Fruit fly (Drosophila melanogaster) whole organism, embryonic: ENCODE results near the gene nAChRbeta1.
A peak's percentile ranks its signal among the peaks of the same experiment; 100 is the strongest.

ENCODE experiments used
- Abd-B ChIP-seq: fragments of 200-800 bp; sonication (Bioruptor generic); optimal IDR thresholded peaks from 2 replicates; lab custom pipeline; 2018; ENCODE audit warnings: missing biosample characterization, mild to moderate bottlenecking, missing genetic modification characterization, moderate library complexity
- B-H1 ChIP-seq: fragments of 200-800 bp; sonication (Bioruptor generic); IDR thresholded peaks from 3 replicates; pipeline ENCODE4 v1.3.6; 2022; ENCODE audit warnings: missing biosample characterization, missing genetic modification characterization
- B-H2 ChIP-seq: fragments of 200-800 bp; sonication (Bioruptor generic); optimal IDR thresholded peaks from 2 replicates; lab custom pipeline; 2018; ENCODE audit warnings: missing biosample characterization, mild to moderate bottlenecking, missing genetic modification characterization
- CG10462 ChIP-seq: fragments of 200-800 bp; sonication (Bioruptor generic); optimal IDR thresholded peaks from 2 replicates; lab custom pipeline; 2016; ENCODE audit warnings: missing biosample characterization, missing genetic modification characterization
- CG10543 ChIP-seq: fragments of 200-800 bp; sonication (Bioruptor generic); optimal IDR thresholded peaks from 3 replicates; lab custom pipeline; 2017; ENCODE audit warnings: missing biosample characterization, mild to moderate bottlenecking, missing genetic modification characterization, moderate library complexity
- CG11560 ChIP-seq: fragments of 200-800 bp; sonication (Bioruptor generic); IDR thresholded peaks from 3 replicates; pipeline ENCODE4 v1.3.6; 2022; ENCODE audit warnings: missing biosample characterization, missing genetic modification characterization
- CG17186 ChIP-seq: fragments of 200-800 bp; sonication (Bioruptor generic); optimal IDR thresholded peaks from 3 replicates; lab custom pipeline; 2017; ENCODE audit warnings: missing biosample characterization, missing genetic modification reagents, missing genetic modification characterization
- CG17568 ChIP-seq: fragments of 200-800 bp; sonication (Bioruptor generic); optimal IDR thresholded peaks from 2 replicates; lab custom pipeline; 2018; ENCODE audit warnings: missing biosample characterization, mild to moderate bottlenecking, missing genetic modification characterization, moderate library complexity
- CG17612 ChIP-seq: fragments of 200-800 bp; sonication (Bioruptor generic); IDR thresholded peaks from 2 replicates; pipeline ENCODE4 v1.3.6; 2022; ENCODE audit warnings: missing biosample characterization, missing genetic modification characterization
- CG17829 ChIP-seq: fragments of 200-800 bp; optimal IDR thresholded peaks from 2 replicates; lab custom pipeline; 2019; ENCODE audit warnings: missing biosample characterization, mild to moderate bottlenecking, missing genetic modification characterization, moderate library complexity
- CG18262 ChIP-seq: fragments of 200-800 bp; optimal IDR thresholded peaks from 3 replicates; lab custom pipeline; 2019; ENCODE audit warnings: missing biosample characterization, mild to moderate bottlenecking, missing genetic modification characterization, moderate library complexity
- CG2202 ChIP-seq: fragments of 200-800 bp; sonication (Bioruptor generic); optimal IDR thresholded peaks from 2 replicates; lab custom pipeline; 2018; ENCODE audit warnings: missing biosample characterization, mild to moderate bottlenecking, missing genetic modification characterization
- CG30020 ChIP-seq: fragments of 200-800 bp; optimal IDR thresholded peaks from 2 replicates; lab custom pipeline; 2019; ENCODE audit warnings: missing biosample characterization, mild to moderate bottlenecking, missing genetic modification characterization, moderate library complexity
- CG32772 ChIP-seq: fragments of 200-800 bp; sonication (Bioruptor generic); IDR thresholded peaks from 2 replicates; pipeline ENCODE4 v1.3.6; 2022; ENCODE audit warnings: missing biosample characterization, missing genetic modification characterization
- CG3838 ChIP-seq: fragments of 200-800 bp; sonication (Bioruptor generic); optimal IDR thresholded peaks from 3 replicates; lab custom pipeline; 2016; ENCODE audit warnings: missing biosample characterization, missing genetic modification characterization
- CG3847 ChIP-seq: fragments of 200-800 bp; sonication (Bioruptor generic); IDR thresholded peaks from 2 replicates; pipeline ENCODE4 v1.3.6; 2022; ENCODE audit warnings: missing biosample characterization, missing genetic modification characterization
- CG4328 ChIP-seq: fragments of 200-800 bp; sonication (Bioruptor generic); optimal IDR thresholded peaks from 3 replicates; lab custom pipeline; 2017; ENCODE audit warnings: missing biosample characterization, missing genetic modification reagents, missing genetic modification characterization
- CG4707 ChIP-seq: fragments of 200-800 bp; sonication (Bioruptor generic); optimal IDR thresholded peaks from 2 replicates; lab custom pipeline; 2018; ENCODE audit warnings: missing biosample characterization, mild to moderate bottlenecking, missing genetic modification characterization, moderate library complexity
- CG6791 ChIP-seq: fragments of 200-800 bp; sonication (Bioruptor generic); IDR thresholded peaks from 3 replicates; pipeline ENCODE4 v1.3.6; 2022; ENCODE audit warnings: missing biosample characterization, missing genetic modification characterization; ENCODE audit not compliant: partially characterized antibody
- CG8281 ChIP-seq: fragments of 200-800 bp; sonication (Bioruptor generic); optimal IDR thresholded peaks from 2 replicates; lab custom pipeline; 2018; ENCODE audit warnings: missing biosample characterization, mild to moderate bottlenecking, missing genetic modification characterization, moderate library complexity
- CoRest ChIP-seq: fragments of 200-800 bp; sonication (Bioruptor generic); optimal IDR thresholded peaks from 3 replicates; lab custom pipeline; 2018; ENCODE audit warnings: missing biosample characterization, mild to moderate bottlenecking, missing genetic modification characterization, moderate library complexity
- Dll ChIP-seq: fragments of 200-800 bp; sonication (Bioruptor generic); IDR thresholded peaks from 4 replicates; pipeline ENCODE4 v1.3.6; 2022; ENCODE audit warnings: missing biosample characterization, missing genetic modification characterization; ENCODE audit not compliant: partially characterized antibody
- Doc3 ChIP-seq: fragments of 200-800 bp; sonication (Bioruptor generic); IDR thresholded peaks from 3 replicates; pipeline ENCODE4 v1.3.6; 2022; ENCODE audit warnings: missing biosample characterization, missing genetic modification characterization; ENCODE audit not compliant: partially characterized antibody
- Fer1 ChIP-seq: fragments of 200-800 bp; sonication (Bioruptor generic); optimal IDR thresholded peaks from 2 replicates; lab custom pipeline; 2017; ENCODE audit warnings: missing biosample characterization, mild to moderate bottlenecking, missing genetic modification characterization
- HHEX ChIP-seq: fragments of 200-800 bp; sonication (Bioruptor generic); optimal IDR thresholded peaks from 3 replicates; lab custom pipeline; 2017; ENCODE audit warnings: missing biosample characterization, mild to moderate bottlenecking, missing genetic modification characterization, missing genetic modification reagents
- Hand ChIP-seq: fragments of 200-800 bp; sonication (Bioruptor generic); optimal IDR thresholded peaks from 2 replicates; lab custom pipeline; 2017; ENCODE audit warnings: mild to moderate bottlenecking, missing biosample characterization, missing genetic modification reagents, missing genetic modification characterization
- Kr ChIP-seq: fragments of 200-800 bp; sonication (Bioruptor generic); optimal IDR thresholded peaks from 2 replicates; lab custom pipeline; 2017; ENCODE audit warnings: missing biosample characterization, mild to moderate bottlenecking, missing genetic modification characterization
- NK7.1 ChIP-seq: fragments of 200-800 bp; sonication (Bioruptor generic); optimal IDR thresholded peaks from 3 replicates; lab custom pipeline; 2016; ENCODE audit warnings: missing biosample characterization, missing genetic modification characterization
- Nf-YA ChIP-seq: fragments of 200-800 bp; sonication (Bioruptor generic); IDR thresholded peaks from 2 replicates; pipeline ENCODE4 v1.3.6; 2022; ENCODE audit warnings: missing biosample characterization, missing genetic modification characterization
- Nf-YB ChIP-seq: fragments of 200-800 bp; sonication (Bioruptor generic); optimal IDR thresholded peaks from 3 replicates; lab custom pipeline; 2019; ENCODE audit warnings: missing biosample characterization, mild to moderate bottlenecking, missing genetic modification characterization, moderate library complexity
- PHDP ChIP-seq: fragments of 200-800 bp; sonication (Bioruptor generic); optimal IDR thresholded peaks from 3 replicates; lab custom pipeline; 2018; ENCODE audit warnings: missing biosample characterization, mild to moderate bottlenecking, missing genetic modification characterization, moderate library complexity
- Rfx ChIP-seq: fragments of 200-800 bp; sonication (Bioruptor generic); IDR thresholded peaks from 2 replicates; pipeline ENCODE4 v1.3.6; 2022; ENCODE audit warnings: missing biosample characterization, missing genetic modification characterization
- ase ChIP-seq: fragments of 200-800 bp; sonication (Bioruptor generic); IDR thresholded peaks from 3 replicates; pipeline ENCODE4 v1.3.6; 2022; ENCODE audit warnings: missing biosample characterization, missing genetic modification characterization
- chinmo ChIP-seq: fragments of 200-800 bp; sonication (Bioruptor generic); IDR thresholded peaks from 4 replicates; pipeline ENCODE4 v1.3.6; 2022; ENCODE audit warnings: missing biosample characterization, missing genetic modification characterization; ENCODE audit not compliant: partially characterized antibody
- disco-r ChIP-seq: fragments of 200-800 bp; sonication (Bioruptor generic); optimal IDR thresholded peaks from 2 replicates; lab custom pipeline; 2016; ENCODE audit warnings: missing biosample characterization, missing genetic modification characterization
- dysf ChIP-seq: fragments of 200-800 bp; sonication (Bioruptor generic); IDR thresholded peaks from 3 replicates; pipeline ENCODE4 v1.3.6; 2022; ENCODE audit warnings: missing biosample characterization, missing genetic modification characterization
- en ChIP-seq: fragments of 200-800 bp; sonication (Bioruptor generic); optimal IDR thresholded peaks from 2 replicates; lab custom pipeline; 2016; ENCODE audit warnings: missing biosample characterization, missing genetic modification characterization
- fd64A ChIP-seq: fragments of 200-800 bp; sonication (Bioruptor generic); optimal IDR thresholded peaks from 3 replicates; lab custom pipeline; 2018; ENCODE audit warnings: missing biosample characterization, mild to moderate bottlenecking, missing genetic modification characterization
- fd96Cb ChIP-seq: fragments of 200-800 bp; sonication (Bioruptor generic); optimal IDR thresholded peaks from 2 replicates; lab custom pipeline; 2018; ENCODE audit warnings: missing biosample characterization, mild to moderate bottlenecking, missing genetic modification characterization, moderate library complexity
- gcm ChIP-seq: fragments of 200-800 bp; sonication (Bioruptor generic); optimal IDR thresholded peaks from 2 replicates; lab custom pipeline; 2019; ENCODE audit warnings: missing biosample characterization, mild to moderate bottlenecking, missing genetic modification characterization, moderate library complexity
- gcm2 ChIP-seq: fragments of 200-800 bp; sonication (Bioruptor generic); optimal IDR thresholded peaks from 2 replicates; lab custom pipeline; 2016; ENCODE audit warnings: missing biosample characterization, missing genetic modification characterization
- mam ChIP-seq: fragments of 200-800 bp; sonication (Bioruptor generic); optimal IDR thresholded peaks from 3 replicates; lab custom pipeline; 2016; ENCODE audit warnings: missing biosample characterization, missing genetic modification characterization
- otp ChIP-seq: fragments of 200-800 bp; sonication (Bioruptor generic); IDR thresholded peaks from 3 replicates; pipeline ENCODE4, ENCODE4 v1.3.6; 2022; ENCODE audit warnings: missing biosample characterization, missing genetic modification characterization
- pfk ChIP-seq: fragments of 200-800 bp; sonication (Bioruptor generic); optimal IDR thresholded peaks from 2 replicates; lab custom pipeline; 2018; ENCODE audit warnings: missing biosample characterization, mild to moderate bottlenecking, missing genetic modification characterization, moderate library complexity
- repo ChIP-seq: fragments of 200-800 bp; sonication (Bioruptor generic); optimal IDR thresholded peaks from 2 replicates; lab custom pipeline; 2016; ENCODE audit warnings: missing biosample characterization, missing genetic modification characterization
- schlank ChIP-seq: fragments of 200-800 bp; sonication (Bioruptor generic); optimal IDR thresholded peaks from 2 replicates; lab custom pipeline; 2018; ENCODE audit warnings: missing biosample characterization, mild to moderate bottlenecking, missing genetic modification characterization
- slou ChIP-seq: fragments of 200-800 bp; sonication (Bioruptor generic); optimal IDR thresholded peaks from 3 replicates; lab custom pipeline; 2016; ENCODE audit warnings: missing biosample characterization, missing genetic modification characterization
- sob ChIP-seq: fragments of 200-800 bp; sonication (Bioruptor generic); IDR thresholded peaks from 2 replicates; pipeline ENCODE4 v1.3.6; 2022; ENCODE audit warnings: missing biosample characterization, missing genetic modification characterization
- tin ChIP-seq: fragments of 200-800 bp; sonication (Bioruptor generic); optimal IDR thresholded peaks from 3 replicates; lab custom pipeline; 2016; ENCODE audit warnings: missing biosample characterization, missing genetic modification characterization
- tio ChIP-seq: fragments of 200-800 bp; sonication (Bioruptor generic); optimal IDR thresholded peaks from 2 replicates; lab custom pipeline; 2017; ENCODE audit warnings: missing biosample characterization, missing genetic modification characterization, inconsistent platforms

nAChRbeta1 gene

DNA sequence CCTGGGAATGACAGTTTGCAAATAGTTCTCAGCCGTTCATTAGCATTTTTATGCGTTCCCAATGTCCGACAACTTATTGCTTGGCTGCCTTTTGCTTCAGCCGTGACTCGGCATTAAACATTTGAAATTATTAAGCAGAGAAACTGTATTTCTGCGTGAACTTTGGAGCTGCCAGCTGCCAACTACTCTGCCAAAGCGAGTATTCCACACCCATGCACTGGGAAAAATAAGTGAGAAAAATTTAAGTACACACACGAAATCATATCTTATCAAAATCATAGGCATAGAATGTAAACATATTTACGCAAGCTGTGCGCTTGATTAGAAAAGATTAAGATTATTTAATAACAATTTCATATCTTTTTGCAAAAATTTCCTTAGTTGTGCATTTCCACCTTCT is 16.2 kb upstream of the nAChRbeta1 start (continued):
- TF ChIP-seq otp (GFP tag; lab: Robert Waterston, UW) (peak; percentile 72; the same call in 2 of the 3 replicates), NK7.1 (GFP tag; lab: Kevin White, UChicago) (no peak), ase (peak; percentile 55; the same call in 1 of the 3 replicates), sob (GFP tag; lab: Robert Waterston, UW) (peak; percentile 65; the same call in 1 of the 2 replicates), PHDP (tag; lab: Kevin White, UChicago) (peak; percentile 5), CG18262 (no peak), en (GFP tag; lab: Kevin White, UChicago) (no peak), mam (GFP tag; lab: Kevin White, UChicago) (peak; percentile 60), HHEX (GFP tag; lab: Kevin White, UChicago) (no peak), Abd-B (GFP tag; lab: Kevin White, UChicago) (no peak), CG2202 (no peak), fd64A (no peak), CG17829 (no peak), Doc3 (GFP tag; lab: Robert Waterston, UW) (0 out of 3 replicates have a peak, but pooled peaks have one; percentile 10), CG11560 (tag; lab: Robert Waterston, UW) (peak; percentile 56; the same call in 1 of the 3 replicates), CG8281 (tag; lab: Kevin White, UChicago) (no peak), tio (GFP tag; lab: Kevin White, UChicago) (peak; percentile 43), CG3838 (GFP tag; lab: Kevin White, UChicago) (no peak), CG10462 (no peak), CG10543 (GFP tag; lab: Kevin White, UChicago) (peak; percentile 47), gcm2 (GFP tag; lab: Kevin White, UChicago) (no peak), Dll (GFP tag; lab: Robert Waterston, UW) (no peak), disco-r (GFP tag; lab: Kevin White, UChicago) (peak; percentile 21), CG32772 (GFP tag; lab: Robert Waterston, UW) (no peak), CG17186 (GFP tag; lab: Kevin White, UChicago) (no peak), CoRest (peak; percentile 27), Kr (GFP tag; lab: Kevin White, UChicago) (no peak), CG17612 (GFP tag; lab: Robert Waterston, UW) (peak; percentile 64; the same call in 1 of the 2 replicates), tin (GFP tag; lab: Kevin White, UChicago) (peak; percentile 3), CG17568 (GFP tag; lab: Kevin White, UChicago) (no peak), B-H1 (peak; percentile 69), schlank (peak; percentile 21), pfk (GFP tag; lab: Kevin White, UChicago) (no peak), gcm (GFP tag; lab: Kevin White, UChicago) (no peak), dysf (GFP tag; lab: Robert Waterston, UW) (peak; percentile 79), CG4328 (GFP tag; lab: Kevin White, UChicago) (no peak), CG30020 (tag; lab: Kevin White, UChicago) (no peak), Hand (GFP tag; lab: Kevin White, UChicago) (no peak), CG6791 (GFP tag; lab: Robert Waterston, UW) (no peak), Nf-YB (GFP tag; lab: Kevin White, UChicago) (no peak), fd96Cb (tag; lab: Kevin White, UChicago) (no peak), Fer1 (GFP tag; lab: Kevin White, UChicago) (no peak), slou (GFP tag; lab: Kevin White, UChicago) (peak; percentile 20), repo (GFP tag; lab: Kevin White, UChicago) (no peak), CG3847 (GFP tag; lab: Robert Waterston, UW) (peak; percentile 57; the same call in 1 of the 2 replicates), chinmo (peak; percentile 86; the same call in 2 of the 4 replicates), Rfx (GFP tag; lab: Robert Waterston, UW) (peak; percentile 84), B-H2 (GFP tag; lab: Kevin White, UChicago) (peak; percentile 3), Nf-YA (GFP tag; lab: Robert Waterston, UW) (no peak), CG4707 (GFP tag; lab: Kevin White, UChicago) (no peak)
